Worm (Caenorhabditis elegans) whole organism, L3 larva: ENCODE measurements around the gene C50H2.13.

Experiments
- ama-1 ChIP-seq: fragments of 150-350 bp; optimal IDR thresholded peaks from 2 replicates; lab custom pipeline; 2018
- egl-27 ChIP-seq: sonication (generic microtip); optimal IDR thresholded peaks from 4 replicates; lab custom pipeline; 2017; ENCODE audit warnings: missing biosample characterization, missing genetic modification reagents, missing genetic modification characterization
- fos-1 ChIP-seq: fragments of 150-350 bp; optimal IDR thresholded peaks from 2 replicates; lab custom pipeline; 2014; ENCODE audit warnings: missing biosample characterization, missing genetic modification characterization
- jun-1 ChIP-seq: fragments of 150-350 bp; optimal IDR thresholded peaks from 2 replicates; lab custom pipeline; 2014; ENCODE audit warnings: missing biosample characterization, missing genetic modification reagents, missing genetic modification characterization
- lin-39 ChIP-seq: fragments of 150-350 bp; optimal IDR thresholded peaks from 2 replicates; lab custom pipeline; 2018; ENCODE audit warnings: missing biosample characterization, missing genetic modification reagents, missing genetic modification characterization
- nhr-11 ChIP-seq: fragments of 150-350 bp; optimal IDR thresholded peaks from 2 replicates; lab custom pipeline; 2014; ENCODE audit warnings: missing biosample characterization, missing genetic modification characterization
- nhr-12 ChIP-seq: fragments of 150-350 bp; optimal IDR thresholded peaks from 2 replicates; lab custom pipeline; 2014; ENCODE audit warnings: missing biosample characterization, missing genetic modification characterization
- snpc-4 ChIP-seq: fragments of 150-350 bp; optimal IDR thresholded peaks from 2 replicates; lab custom pipeline; 2014; ENCODE audit warnings: missing biosample characterization, missing genetic modification characterization
- unc-39 ChIP-seq: sonication (generic microtip); optimal IDR thresholded peaks from 4 replicates; lab custom pipeline; 2017; ENCODE audit warnings: missing biosample characterization, missing genetic modification characterization
- unc-62 ChIP-seq: fragments of 150-350 bp; sonication (generic microtip); optimal IDR thresholded peaks from 4 replicates; lab custom pipeline; 2014; ENCODE audit warnings: missing biosample characterization, missing genetic modification reagents, missing genetic modification characterization

ce11 chrV:9950861-9951260 is 24.5 kb downstream of the C50H2.13 start, which contains the start of gene ttr-46:
- TF ChIP-seq nhr-12: no peak
- no peak for TF ChIP-seq jun-1 (tag; lab: Kevin White, UChicago)
- TF ChIP-seq egl-27 (tag; lab: Kevin White, UChicago): no peak
- TF ChIP-seq snpc-4: no peak
- TF ChIP-seq nhr-11 (tag; lab: Kevin White, UChicago): no peak
- TF ChIP-seq ama-1 (lab: Kevin White, UChicago): no peak
- TF ChIP-seq unc-62 (GFP tag; lab: Kevin White, UChicago): no peak
- TF ChIP-seq fos-1: no peak
- TF ChIP-seq unc-39 (tag; lab: Kevin White, UChicago): no peak
- no peak for TF ChIP-seq lin-39 (tag; lab: Kevin White, UChicago)
